Fruit fly (Drosophila melanogaster) whole organism, pupa: Measurements from ENCODE around the gene Cdk12.

ENCODE experiments used
- CG10348 ChIP-seq: fragments of 200-800 bp; sonication (Bioruptor generic); IDR thresholded peaks from 2 replicates; pipeline ENCODE4 v1.3.6; 2022; ENCODE audit warnings: missing biosample characterization, missing genetic modification characterization
- CG12605 ChIP-seq: fragments of 200-800 bp; sonication (Bioruptor generic); IDR thresholded peaks from 2 replicates; pipeline ENCODE4 v1.3.6; 2022; ENCODE audit warnings: missing biosample characterization, missing genetic modification characterization
- CG13204 ChIP-seq: fragments of 200-800 bp; sonication (Bioruptor generic); optimal IDR thresholded peaks from 2 replicates; lab custom pipeline; 2018; ENCODE audit warnings: missing biosample characterization, mild to moderate bottlenecking, missing genetic modification characterization, moderate library complexity
- CG14655 ChIP-seq: fragments of 200-800 bp; sonication (Bioruptor generic); optimal IDR thresholded peaks from 3 replicates; lab custom pipeline; 2017; ENCODE audit warnings: mild to moderate bottlenecking, missing biosample characterization, missing genetic modification reagents, missing genetic modification characterization
- CG15710 ChIP-seq: fragments of 200-800 bp; sonication (Bioruptor generic); optimal IDR thresholded peaks from 2 replicates; lab custom pipeline; 2018; ENCODE audit warnings: missing biosample characterization, mild to moderate bottlenecking, missing genetic modification characterization, moderate library complexity
- CG17806 ChIP-seq: fragments of 200-800 bp; sonication (Bioruptor generic); optimal IDR thresholded peaks from 2 replicates; lab custom pipeline; 2018; ENCODE audit warnings: missing biosample characterization, mild to moderate bottlenecking, missing genetic modification characterization, moderate library complexity
- CG32121 ChIP-seq: fragments of 200-800 bp; sonication (Bioruptor generic); IDR thresholded peaks from 2 replicates; pipeline ENCODE4 v1.3.6; 2022; ENCODE audit warnings: missing biosample characterization, missing genetic modification characterization
- CG34367 ChIP-seq: fragments of 200-800 bp; sonication (Bioruptor generic); optimal IDR thresholded peaks from 2 replicates; lab custom pipeline; 2018; ENCODE audit warnings: missing biosample characterization, mild to moderate bottlenecking, missing genetic modification characterization
- CG4496 ChIP-seq: fragments of 200-800 bp; sonication (Bioruptor generic); IDR thresholded peaks from 3 replicates; pipeline ENCODE4 v1.3.6; 2022; ENCODE audit warnings: missing biosample characterization, missing genetic modification characterization
- CG8159 ChIP-seq: fragments of 200-800 bp; sonication (Bioruptor generic); optimal IDR thresholded peaks from 3 replicates; lab custom pipeline; 2018; ENCODE audit warnings: missing biosample characterization, mild to moderate bottlenecking, missing genetic modification characterization, moderate library complexity
- CG8301 ChIP-seq: fragments of 200-800 bp; sonication (Bioruptor generic); optimal IDR thresholded peaks from 2 replicates; lab custom pipeline; 2018; ENCODE audit warnings: missing biosample characterization, mild to moderate bottlenecking, missing genetic modification characterization
- CG9948 ChIP-seq: fragments of 200-800 bp; sonication (Bioruptor generic); optimal IDR thresholded peaks from 2 replicates; lab custom pipeline; 2018; ENCODE audit warnings: missing biosample characterization, mild to moderate bottlenecking, missing genetic modification characterization, moderate library complexity
- D1 ChIP-seq: fragments of 200-800 bp; sonication (Bioruptor generic); optimal IDR thresholded peaks from 2 replicates; lab custom pipeline; 2018; ENCODE audit warnings: missing biosample characterization, mild to moderate bottlenecking, missing genetic modification characterization, moderate library complexity
- EcR ChIP-seq: fragments of 200-800 bp; sonication (Bioruptor generic); optimal IDR thresholded peaks from 3 replicates; lab custom pipeline; 2019; ENCODE audit warnings: missing biosample characterization, missing genetic modification characterization, mild to moderate bottlenecking, moderate library complexity, missing genetic modification reagents
- Ets98B ChIP-seq: fragments of 200-800 bp; sonication (Bioruptor generic); IDR thresholded peaks from 2 replicates; pipeline ENCODE4 v1.3.6; 2022; ENCODE audit warnings: missing biosample characterization, missing genetic modification characterization
- Pif1A ChIP-seq: fragments of 200-800 bp; sonication (Bioruptor generic); optimal IDR thresholded peaks from 3 replicates; lab custom pipeline; 2016; ENCODE audit warnings: missing biosample characterization, missing genetic modification characterization
- Pif1B ChIP-seq: fragments of 200-800 bp; sonication (Bioruptor generic); optimal IDR thresholded peaks from 3 replicates; lab custom pipeline; 2016; ENCODE audit warnings: missing biosample characterization, missing genetic modification characterization
- Snoo ChIP-seq: fragments of 200-800 bp; sonication (Bioruptor generic); optimal IDR thresholded peaks from 3 replicates; lab custom pipeline; 2017; ENCODE audit warnings: missing biosample characterization, mild to moderate bottlenecking, missing genetic modification characterization, inconsistent platforms
- fd96Ca ChIP-seq: fragments of 200-800 bp; sonication (Bioruptor generic); IDR thresholded peaks from 3 replicates; pipeline ENCODE4 v1.3.6; 2022; ENCODE audit warnings: missing biosample characterization, missing genetic modification characterization
- gl ChIP-seq: fragments of 200-800 bp; sonication (Bioruptor generic); optimal IDR thresholded peaks from 2 replicates; lab custom pipeline; 2018; ENCODE audit warnings: missing biosample characterization, mild to moderate bottlenecking, missing genetic modification characterization
- rn ChIP-seq: fragments of 200-800 bp; sonication (Bioruptor generic); IDR thresholded peaks from 2 replicates; pipeline ENCODE4 v1.3.6; 2022; ENCODE audit warnings: missing biosample characterization, missing genetic modification characterization

The Cdk12 gene

dm6 chr3L:21482100-21482499 lies 34.0 kb upstream of the Cdk12 start:
- TF ChIP-seq CG8301 (tag; lab: Kevin White, UChicago): no peak
- no peak for TF ChIP-seq rn
- no peak for TF ChIP-seq CG15710 (tag; lab: Kevin White, UChicago)
- TF ChIP-seq Pif1A (GFP tag; lab: Kevin White, UChicago): no peak
- TF ChIP-seq Snoo (tag; lab: Kevin White, UChicago): no peak
- TF ChIP-seq CG13204: no peak
- TF ChIP-seq CG8159: no peak
- TF ChIP-seq CG32121 (GFP tag; lab: Robert Waterston, UW): no peak
- no peak for TF ChIP-seq CG10348
- no peak for TF ChIP-seq D1 (tag; lab: Kevin White, UChicago)
- no peak for TF ChIP-seq CG17806 (tag; lab: Kevin White, UChicago)
- no peak for TF ChIP-seq Ets98B
- no peak for TF ChIP-seq fd96Ca (GFP tag; lab: Robert Waterston, UW)

- no peak for TF ChIP-seq CG9948 (tag; lab: Kevin White, UChicago)
- no peak for TF ChIP-seq CG17806 (tag; lab: Kevin White, UChicago)
- TF ChIP-seq CG12605 (GFP tag; lab: Robert Waterston, UW): no peak
- no peak for TF ChIP-seq CG34367 (tag; lab: Kevin White, UChicago)
- TF ChIP-seq CG10348: no peak
- no peak for TF ChIP-seq CG13204
- TF ChIP-seq D1 (tag; lab: Kevin White, UChicago): no peak
- no peak for TF ChIP-seq CG4496 (GFP tag; lab: Robert Waterston, UW)
Observed at dm6 chr3L:21483837-21484236, 32.3 kb upstream of the Cdk12 start.

dm6 chr3L:21485371-21485770 lies 30.7 kb upstream of the Cdk12 start:
- TF ChIP-seq CG4496 (GFP tag; lab: Robert Waterston, UW): peak; percentile 82
- peak; percentile 57; the same call in 1 of the 2 replicates for TF ChIP-seq Ets98B
- peak; percentile 75 for TF ChIP-seq CG12605 (GFP tag; lab: Robert Waterston, UW)

- TF ChIP-seq CG34367 (tag; lab: Kevin White, UChicago) (no peak), Snoo (tag; lab: Kevin White, UChicago) (no peak), CG17806 (tag; lab: Kevin White, UChicago) (no peak)
Observed at dm6 chr3L:21490486-21490885, 25.6 kb upstream of the Cdk12 start, which contains the start of gene Neu2. Neu2 (minus strand) TSS chr3L:21490586.

dm6 chr3L:21492723-21493316 lies 23.3 kb upstream of the Cdk12 start, which contains the start of the genes CG7202 and CG7519:
CG7202 (minus strand) TSS chr3L:21492773.
CG7519 (plus strand) TSS chr3L:21493083.
- TF ChIP-seq CG12605 (GFP tag; lab: Robert Waterston, UW) (no peak), CG10348 (no peak), CG14655 (GFP tag; lab: Kevin White, UChicago) (no peak), CG8301 (tag; lab: Kevin White, UChicago) (no peak), Pif1B (GFP tag; lab: Kevin White, UChicago) (no peak), CG15710 (tag; lab: Kevin White, UChicago) (no peak), CG4496 (GFP tag; lab: Robert Waterston, UW) (no peak), Ets98B (no peak), fd96Ca (GFP tag; lab: Robert Waterston, UW) (no peak)

dm6 chr3L:21496502-21496864 lies 19.6 kb upstream of the Cdk12 start:
- TF ChIP-seq D1 (tag; lab: Kevin White, UChicago) (no peak), CG8159 (no peak), CG12605 (GFP tag; lab: Robert Waterston, UW) (no peak), CG14655 (GFP tag; lab: Kevin White, UChicago) (no peak), CG34367 (tag; lab: Kevin White, UChicago) (no peak), fd96Ca (GFP tag; lab: Robert Waterston, UW) (no peak), gl (tag; lab: Kevin White, UChicago) (no peak), Pif1A (GFP tag; lab: Kevin White, UChicago) (no peak)

- TF ChIP-seq CG8159 (peak; percentile 84), CG9948 (tag; lab: Kevin White, UChicago) (peak; percentile 83), D1 (tag; lab: Kevin White, UChicago) (peak; percentile 75), CG12605 (GFP tag; lab: Robert Waterston, UW) (peak; percentile 35), gl (tag; lab: Kevin White, UChicago) (peak; percentile 19), CG34367 (tag; lab: Kevin White, UChicago) (peak; percentile 60), CG32121 (GFP tag; lab: Robert Waterston, UW) (peak; percentile 73), Pif1A (GFP tag; lab: Kevin White, UChicago) (no peak), CG14655 (GFP tag; lab: Kevin White, UChicago) (no peak), Ets98B (no peak; the same call in 1 of the 2 replicates), CG8301 (tag; lab: Kevin White, UChicago) (peak; percentile 81), Pif1B (GFP tag; lab: Kevin White, UChicago) (peak; percentile 65), EcR (peak; percentile 77), CG13204 (no peak), Snoo (tag; lab: Kevin White, UChicago) (peak; percentile 71), fd96Ca (GFP tag; lab: Robert Waterston, UW) (peak; percentile 46; the same call in 1 of the 3 replicates), CG15710 (tag; lab: Kevin White, UChicago) (peak; percentile 84), CG4496 (GFP tag; lab: Robert Waterston, UW) (peak; percentile 63; the same call in 2 of the 3 replicates), CG17806 (tag; lab: Kevin White, UChicago) (peak; percentile 75), CG10348 (no peak), rn (no peak)
Observed at dm6 chr3L:21496865-21497634, 19.1 kb upstream of the Cdk12 start, which contains the start of gene Hr78. Hr78 (minus strand) TSS chr3L:21497494.
